Worm (Caenorhabditis elegans): ENCODE measurements around the gene Y1B5A.1.

Gene Y1B5A.1

DNA sequence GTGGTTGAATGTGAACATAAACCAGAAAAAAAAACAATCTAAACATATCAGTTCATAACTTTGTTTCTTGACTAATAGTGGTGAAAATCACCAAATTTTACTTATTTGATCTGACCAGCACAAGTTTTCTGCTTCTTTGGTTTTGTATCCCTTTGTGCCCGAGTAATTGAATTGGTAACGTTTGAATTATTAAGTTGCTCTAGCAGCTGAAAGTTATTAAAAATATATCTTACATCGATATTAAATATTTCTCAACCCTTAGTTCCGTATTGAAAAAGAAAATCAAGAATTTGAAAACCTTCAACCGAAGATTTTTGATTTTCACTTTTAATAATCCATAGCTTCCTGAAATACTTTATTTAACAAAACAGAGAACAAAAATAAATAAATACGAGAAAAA lies 19.2 kb upstream of the Y1B5A.1 start (continued):
- TF ChIP-seq T20F7.1 (GFP tag; optimal IDR thresholded peaks at IDR 0.05) = peak; percentile 10

DNA sequence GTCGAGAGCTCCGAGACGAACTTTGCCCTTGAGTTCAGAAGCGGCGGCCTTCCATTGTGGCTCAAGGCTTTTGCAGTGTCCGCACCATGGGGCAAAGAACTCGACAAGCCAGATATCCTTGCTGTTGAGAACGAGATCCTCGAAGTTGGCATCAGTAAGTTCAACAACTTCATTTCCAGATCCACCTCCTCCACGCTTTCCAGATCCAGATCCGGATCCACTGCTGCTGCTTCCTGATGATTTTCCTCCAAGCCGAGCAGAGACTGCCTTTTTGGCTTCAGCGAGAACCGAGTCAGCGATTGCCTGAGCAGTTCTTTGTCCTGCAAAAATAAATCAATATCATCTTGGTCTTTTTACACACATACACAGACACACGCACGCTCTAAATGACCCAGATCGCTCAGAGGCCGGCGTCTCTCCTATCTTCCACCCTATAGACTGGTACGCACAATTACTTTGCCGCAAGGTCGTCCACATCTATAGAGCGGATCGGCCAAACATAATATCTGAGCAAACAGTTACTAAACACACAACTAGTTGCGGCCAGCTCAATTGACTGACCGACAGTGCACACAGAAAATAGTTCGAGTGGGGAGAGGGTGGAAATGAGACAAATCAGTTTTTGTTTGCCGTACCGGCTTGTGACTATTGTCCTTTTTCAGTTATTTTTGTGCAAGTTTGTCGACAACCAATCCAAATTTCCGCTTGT lies 17.8 kb upstream of the Y1B5A.1 start:
- TF ChIP-seq lin-29 (GFP tag; IDR thresholded peaks at IDR 0.05) (no peak), mes-2 (tag; optimal IDR thresholded peaks at IDR 0.05; ENCODE audit: poor library complexity, severe bottlenecking) (peak; percentile 0), tra-1 (GFP tag; IDR thresholded peaks at IDR 0.05) (no peak), saeg-2 (GFP tag; IDR thresholded peaks at IDR 0.05) (no peak), F49E8.2 (tag; optimal IDR thresholded peaks at IDR 0.05; ENCODE audit: borderline replicate concordance) (no peak), set-16 (GFP tag; IDR thresholded peaks at IDR 0.05) (peak; percentile 55; the same call in 1 of the 2 replicates), pqm-1 (tag; optimal IDR thresholded peaks at IDR 0.05) (no peak), ctbp-1 (GFP tag; IDR thresholded peaks at IDR 0.05) (no peak), aha-1 (tag) (peak; percentile 13), lir-3 (tag; optimal IDR thresholded peaks at IDR 0.05) (no peak), attf-4 (tag; optimal IDR thresholded peaks at IDR 0.05) (no peak)

DNA sequence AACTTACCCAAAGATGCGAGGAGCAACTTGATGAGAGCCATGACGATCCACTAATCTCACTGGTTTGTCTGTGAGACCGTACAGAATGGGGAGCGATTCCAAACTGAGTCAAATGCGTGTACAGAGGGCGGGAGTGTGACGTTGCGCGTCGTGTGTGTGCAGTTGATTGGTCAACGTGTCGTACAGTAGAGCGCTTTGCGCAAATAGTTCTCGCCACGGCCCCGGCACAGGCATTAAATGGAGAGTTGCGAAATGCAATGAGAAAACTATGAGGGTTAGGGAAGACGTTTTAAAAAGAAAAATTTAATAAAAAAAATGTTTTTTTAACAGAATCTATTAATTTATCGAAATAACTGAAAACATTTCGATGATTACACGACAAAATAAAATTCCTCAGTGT lies 16.8 kb upstream of the Y1B5A.1 start, which contains the start of gene pdi-6:
Gene pdi-6, minus strand, starts transcription at position 164 of the 400 bp plus-strand sequence.
- TF ChIP-seq lin-1 (GFP tag; IDR thresholded peaks at IDR 0.05) (peak; percentile 46; the same call in 1 of the 2 replicates), nhr-76 (tag; optimal IDR thresholded peaks at IDR 0.05) (no peak), ceh-20 (GFP tag; IDR thresholded peaks at IDR 0.05) (peak; percentile 83), vab-7 (GFP tag; IDR thresholded peaks at IDR 0.05) (peak; percentile 63), ces-1 (GFP tag; optimal IDR thresholded peaks at IDR 0.05) (no peak), zip-2 (tag; optimal IDR thresholded peaks at IDR 0.05) (peak; percentile 50), ctbp-1 (GFP tag; IDR thresholded peaks at IDR 0.05) (0 out of 2 replicates have a peak, but pooled peaks have one; percentile 30), lin-39 (tag; optimal IDR thresholded peaks at IDR 0.05) (no peak), nhr-111 (GFP tag; optimal IDR thresholded peaks at IDR 0.05) (no peak), R02D3.7 (tag; optimal IDR thresholded peaks at IDR 0.05) (no peak), daf-19 (GFP tag; conservative IDR thresholded peaks at IDR 0.05) (no peak), nhr-42 (GFP tag; IDR thresholded peaks at IDR 0.05) (0 out of 2 replicates have a peak, but pooled peaks have one; percentile 68), snpc-4 (tag; optimal IDR thresholded peaks at IDR 0.05) (no peak), daf-8 (GFP tag; IDR thresholded peaks at IDR 0.05) (no peak), zag-1 (tag; optimal IDR thresholded peaks at IDR 0.05) (no peak), nhr-25 (tag; optimal IDR thresholded peaks at IDR 0.05; ENCODE audit: borderline replicate concordance, insufficient read depth) (peak; percentile 73), Y5F2A.4 (GFP tag; optimal IDR thresholded peaks at IDR 0.05) (no peak), zfp-3 (GFP tag; conservative IDR thresholded peaks at IDR 0.05) (peak; percentile 73; the same call in 1 of the 2 replicates), attf-4 (tag; optimal IDR thresholded peaks at IDR 0.05) (no peak), hlh-11 (tag; optimal IDR thresholded peaks at IDR 0.05) (peak; percentile 94), ZK546.5 (tag; optimal IDR thresholded peaks at IDR 0.05) (no peak), unc-39 (tag; optimal IDR thresholded peaks at IDR 0.05) (no peak), lsy-2 (tag; optimal IDR thresholded peaks at IDR 0.05) (peak; percentile 81 to 93), zip-11 (GFP tag; IDR thresholded peaks at IDR 0.05) (no peak), mes-2 (tag; optimal IDR thresholded peaks at IDR 0.05; ENCODE audit: poor library complexity, severe bottlenecking) (peak; percentile 96), zfp-2 (tag; optimal IDR thresholded peaks at IDR 0.05) (peak; percentile 27), rbr-2 (tag; optimal IDR thresholded peaks at IDR 0.05) (peak; percentile 89), dpl-1 (GFP tag; optimal IDR thresholded peaks at IDR 0.05) (peak; percentile 82), daf-16 (GFP tag; optimal IDR thresholded peaks at IDR 0.05) (peak in 1 of 2 experiments; percentile 5), daf-16 (tag; optimal IDR thresholded peaks at IDR 0.05) (peak; percentile 54), sdz-12 (GFP tag; optimal IDR thresholded peaks at IDR 0.05) (no peak), mxl-3 (GFP tag; optimal IDR thresholded peaks at IDR 0.05) (peak; percentile 97), lim-7 (GFP tag; IDR thresholded peaks at IDR 0.05) (no peak), tra-1 (GFP tag; IDR thresholded peaks at IDR 0.05) (peak; percentile 81), ceh-28 (tag; optimal IDR thresholded peaks at IDR 0.05) (no peak), D1046.2 (GFP tag; IDR thresholded peaks at IDR 0.05) (0 out of 2 replicates have a peak, but pooled peaks have one; percentile 70), aha-1 (tag) (peak; percentile 99), pha-4 (GFP tag; IDR thresholded peaks at IDR 0.05) (no peak), pha-4 (tag; optimal IDR thresholded peaks at IDR 0.05) (no peak), daf-12 (tag; optimal IDR thresholded peaks at IDR 0.05) (no peak)
